Fruit fly (Drosophila melanogaster): ENCODE results near the gene milt.
A peak's percentile ranks its signal among the peaks of the same experiment; 100 is the strongest.

DNA sequence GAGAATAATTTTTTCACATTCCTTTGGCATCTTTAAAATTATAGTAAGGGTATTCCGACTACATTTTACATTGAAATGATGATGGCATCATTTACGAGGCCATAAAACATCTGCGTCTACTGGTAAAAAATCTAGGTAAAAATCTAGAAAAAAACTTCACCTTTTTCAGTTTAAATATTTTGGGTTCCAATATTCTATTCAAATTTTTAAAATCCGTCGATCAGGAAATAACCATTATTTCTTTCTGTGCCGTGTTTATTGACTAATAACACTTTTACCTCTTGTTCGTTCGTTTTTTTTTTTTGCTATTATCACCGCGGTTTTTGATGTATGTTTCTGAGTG, 1.7 kb downstream of the milt start:
- TF ChIP-seq ranshi (GFP tag; IDR thresholded peaks at IDR 0.05) (peak; percentile 28; the same call in 1 of the 2 replicates), Trl (optimal IDR thresholded peaks at IDR 0.05) (no peak), Trl (GFP tag; optimal IDR thresholded peaks at IDR 0.05) (peak; percentile 28), h (optimal IDR thresholded peaks at IDR 0.05) (no peak), mam (GFP tag; optimal IDR thresholded peaks at IDR 0.05) (peak; percentile 22), CG16815 (GFP tag; optimal IDR thresholded peaks at IDR 0.05) (no peak), nau (GFP tag; optimal IDR thresholded peaks at IDR 0.05) (no peak)
